Worm (Caenorhabditis elegans) whole organism, L2 larva: ENCODE results near the gene F59B2.8.

Source experiments
- aly-2 ChIP-seq: fragments of 150-350 bp; optimal IDR thresholded peaks from 2 replicates; lab custom pipeline; 2014; ENCODE audit warnings: missing biosample characterization, missing genetic modification characterization
- gmeb-1 ChIP-seq: fragments of 150-350 bp; optimal IDR thresholded peaks from 2 replicates; lab custom pipeline; 2014; ENCODE audit warnings: missing biosample characterization, missing genetic modification characterization
- lin-13 ChIP-seq: fragments of 150-350 bp; optimal IDR thresholded peaks from 2 replicates; lab custom pipeline; 2014; ENCODE audit warnings: missing biosample characterization, missing genetic modification reagents, missing genetic modification characterization
- lsy-2 ChIP-seq, 2 experiments: fragments of 150-350 bp in 1 of 2; sonication (generic microtip) in 1 of 2; optimal IDR thresholded peaks; 2 replicates each; lab custom pipeline; 2014 to 2017; ENCODE audit warnings: missing biosample characterization in 2 of 2, missing genetic modification characterization in 2 of 2
- mab-5 ChIP-seq: fragments of 150-350 bp; optimal IDR thresholded peaks from 2 replicates; lab custom pipeline; 2014; ENCODE audit warnings: missing biosample characterization, missing genetic modification characterization
- mdl-1 ChIP-seq, 2 experiments: fragments of 150-350 bp in 1 of 2; sonication (generic microtip) in 1 of 2; optimal IDR thresholded peaks; 2 replicates each; lab custom pipeline; 2017; ENCODE audit warnings: missing biosample characterization in 2 of 2, missing genetic modification characterization in 2 of 2
- nhr-12 ChIP-seq: fragments of 150-350 bp; optimal IDR thresholded peaks from 2 replicates; lab custom pipeline; 2014; ENCODE audit warnings: missing biosample characterization, missing genetic modification characterization
- nhr-237 ChIP-seq: fragments of 150-350 bp; optimal IDR thresholded peaks from 2 replicates; lab custom pipeline; 2014; ENCODE audit warnings: missing biosample characterization, missing genetic modification characterization
- nhr-25 ChIP-seq: fragments of 150-350 bp; sonication (generic microtip); optimal IDR thresholded peaks from 3 replicates; lab custom pipeline; 2014; ENCODE audit warnings: missing biosample characterization, missing genetic modification characterization
- nhr-6 ChIP-seq: fragments of 150-350 bp; optimal IDR thresholded peaks from 2 replicates; lab custom pipeline; 2014; ENCODE audit warnings: missing biosample characterization, missing genetic modification characterization
- sem-4 ChIP-seq: fragments of 150-350 bp; optimal IDR thresholded peaks from 2 replicates; lab custom pipeline; 2014; ENCODE audit warnings: missing biosample characterization, missing genetic modification reagents, missing genetic modification characterization
- snpc-4 ChIP-seq: fragments of 150-350 bp; optimal IDR thresholded peaks from 2 replicates; lab custom pipeline; 2014; ENCODE audit warnings: missing biosample characterization, missing genetic modification characterization
- unc-62 ChIP-seq: fragments of 150-350 bp; optimal IDR thresholded peaks from 2 replicates; lab custom pipeline; 2014; ENCODE audit warnings: missing biosample characterization, missing genetic modification reagents, missing genetic modification characterization
- zag-1 ChIP-seq: fragments of 150-350 bp; optimal IDR thresholded peaks from 2 replicates; lab custom pipeline; 2014; ENCODE audit warnings: missing biosample characterization, missing genetic modification characterization

ce11 chrIII:9037658-9038057 is 27.7 kb upstream of the F59B2.8 start, which contains the start of gene R107.9:
- TF ChIP-seq lsy-2 (tag; optimal IDR thresholded peaks at IDR 0.05; lab: Kevin White, UChicago) (no peak), lin-13 (no peak), nhr-25 (no peak), nhr-12 (tag; lab: Kevin White, UChicago) (no peak), sem-4 (tag; lab: Kevin White, UChicago) (no peak), mdl-1 (tag; optimal IDR thresholded peaks at IDR 0.05; lab: Kevin White, UChicago) (no peak), unc-62 (GFP tag; lab: Kevin White, UChicago) (no peak), nhr-6 (tag; lab: Kevin White, UChicago) (no peak), snpc-4 (tag; lab: Kevin White, UChicago) (no peak), aly-2 (tag; lab: Kevin White, UChicago) (no peak), gmeb-1 (tag; lab: Kevin White, UChicago) (no peak), nhr-237 (no peak), zag-1 (tag; lab: Kevin White, UChicago) (no peak), mab-5 (tag; lab: Kevin White, UChicago) (no peak)
